Fruit fly (Drosophila melanogaster) whole organism, adult: ENCODE data around the gene CG13014.

Source experiments
- CG11617 ChIP-seq: fragments of 200-800 bp; sonication (Bioruptor generic); optimal IDR thresholded peaks from 2 replicates; lab custom pipeline; 2017; ENCODE audit warnings: mild to moderate bottlenecking, missing biosample characterization, missing genetic modification reagents, missing genetic modification characterization
- CG1620 ChIP-seq: fragments of 200-800 bp; sonication (Bioruptor generic); optimal IDR thresholded peaks from 2 replicates; lab custom pipeline; 2016; ENCODE audit warnings: missing biosample characterization, missing genetic modification characterization
- CG5204 ChIP-seq: fragments of 200-800 bp; sonication (Bioruptor generic); optimal IDR thresholded peaks from 2 replicates; lab custom pipeline; 2016; ENCODE audit warnings: missing biosample characterization, missing genetic modification characterization
- CG7045 ChIP-seq: fragments of 200-800 bp; sonication (Bioruptor generic); optimal IDR thresholded peaks from 2 replicates; lab custom pipeline; 2017; ENCODE audit warnings: missing biosample characterization, mild to moderate bottlenecking, missing genetic modification characterization
- CG7101 ChIP-seq: fragments of 200-800 bp; sonication (Bioruptor generic); optimal IDR thresholded peaks from 2 replicates; lab custom pipeline; 2018; ENCODE audit warnings: missing biosample characterization, mild to moderate bottlenecking, missing genetic modification characterization, moderate library complexity
- Crg-1 ChIP-seq: fragments of 200-800 bp; sonication (Bioruptor generic); optimal IDR thresholded peaks from 2 replicates; lab custom pipeline; 2016; ENCODE audit warnings: missing biosample characterization, missing genetic modification characterization
- Hr96 ChIP-seq: fragments of 200-800 bp; sonication (Bioruptor generic); optimal IDR thresholded peaks from 2 replicates; lab custom pipeline; 2016; ENCODE audit warnings: missing biosample characterization, missing genetic modification characterization
- Mnt ChIP-seq: fragments of 200-800 bp; sonication (Bioruptor generic); optimal IDR thresholded peaks from 2 replicates; lab custom pipeline; 2016; ENCODE audit warnings: missing biosample characterization, mild to moderate bottlenecking, missing genetic modification characterization
- bab1 ChIP-seq: fragments of 200-800 bp; sonication (Bioruptor generic); optimal IDR thresholded peaks from 3 replicates; lab custom pipeline; 2019; ENCODE audit warnings: missing biosample characterization, mild to moderate bottlenecking, missing genetic modification characterization, moderate library complexity
- cic ChIP-seq: fragments of 200-800 bp; sonication (Bioruptor generic); optimal IDR thresholded peaks from 2 replicates; lab custom pipeline; 2017; ENCODE audit warnings: missing biosample characterization, mild to moderate bottlenecking, missing genetic modification characterization, moderate library complexity
- cnc ChIP-seq, 2 experiments: fragments of >200 bp; optimal IDR thresholded peaks; 2 replicates each; lab custom pipeline; 2017
- kay ChIP-seq: fragments of 200-800 bp; sonication (Bioruptor generic); peaks from one replicate; lab custom pipeline; 2016; ENCODE audit warnings: missing biosample characterization, missing genetic modification characterization, borderline replicate concordance

dm6 chrX:16587668-16588046 is at the start of gene CG13014:
- TF ChIP-seq CG1620 (no peak), Mnt (GFP tag; lab: Kevin White, UChicago) (no peak), Hr96 (no peak), CG7101 (no peak), CG5204 (GFP tag; lab: Kevin White, UChicago) (no peak), CG11617 (GFP tag; lab: Kevin White, UChicago) (no peak), CG7045 (GFP tag; lab: Kevin White, UChicago) (no peak), cic (GFP tag; lab: Kevin White, UChicago) (no peak), bab1 (no peak), kay (GFP tag; lab: Kevin White, UChicago) (no peak), Crg-1 (GFP tag; lab: Kevin White, UChicago) (no peak), cnc (optimal IDR thresholded peaks at IDR 0.05; lab: Kevin White, UChicago) (no peak)
